Fruit fly (Drosophila melanogaster) whole organism, larva: ENCODE data around the gene kuz.

Experiments
- noc ChIP-seq: fragments of 200-800 bp; sonication (Bioruptor generic); optimal IDR thresholded peaks from 3 replicates; lab custom pipeline; 2019; ENCODE audit warnings: missing biosample characterization, mild to moderate bottlenecking, missing genetic modification characterization, moderate library complexity

kuz gene

dm6 chr2L:13529675-13530074 lies 20.3 kb upstream of the kuz start, which contains the start of gene CG33642:
TSS of gene CG33642 (plus strand) at chr2L:13529975.
- no peak for TF ChIP-seq noc (tag; lab: Kevin White, UChicago)

dm6 chr2L:13530774-13531173 lies 19.2 kb upstream of the kuz start, which contains the start of gene CG33643:
TSS of gene CG33643 (plus strand) at chr2L:13531074.
- no peak for TF ChIP-seq noc (tag; lab: Kevin White, UChicago)

dm6 chr2L:13531785-13532184 lies 18.2 kb upstream of the kuz start, which contains the start of gene CG33644:
TSS of gene CG33644 (plus strand) at chr2L:13532085.
- TF ChIP-seq noc (tag; lab: Kevin White, UChicago), result no peak

dm6 chr2L:13532524-13532923 lies 17.4 kb upstream of the kuz start, which contains the start of gene CG33645:
TSS of gene CG33645 (plus strand) at chr2L:13532824.
- no peak for TF ChIP-seq noc (tag; lab: Kevin White, UChicago)

- TF ChIP-seq noc (tag; lab: Kevin White, UChicago), result no peak
Measured at dm6 chr2L:13535678-13536077, 14.3 kb upstream of the kuz start, which contains the start of gene CG15638. TSS of gene CG15638 (minus strand) at chr2L:13535778.

dm6 chr2L:13540704-13541103 lies 9.2 kb upstream of the kuz start, which contains the start of gene CG16852:
TSS of gene CG16852 (plus strand) at chr2L:13540751.
- no peak for TF ChIP-seq noc (tag; lab: Kevin White, UChicago)

- TF ChIP-seq noc (tag; lab: Kevin White, UChicago), result no peak
Measured at dm6 chr2L:13541968-13542367, 8.0 kb upstream of the kuz start, which contains the start of gene CG16853. TSS of gene CG16853 (plus strand) at chr2L:13542268.

- no peak for TF ChIP-seq noc (tag; lab: Kevin White, UChicago)
Measured at dm6 chr2L:13542476-13542875, 7.5 kb upstream of the kuz start, which contains the start of gene CG9263. TSS of gene CG9263 (minus strand) at chr2L:13542576.

dm6 chr2L:13545678-13546077 lies 4.3 kb upstream of the kuz start:
- TF ChIP-seq noc (tag; lab: Kevin White, UChicago), result no peak

- TF ChIP-seq noc (tag; lab: Kevin White, UChicago), result no peak
Measured at dm6 chr2L:13547738-13548726, 1.9 kb upstream of the kuz start.

dm6 chr2L:13548786-13549780 lies 856 bp upstream of the kuz start, which contains the start of gene B4:
TSS of gene B4 (minus strand) at chr2L:13549328.
- TF ChIP-seq noc (tag; lab: Kevin White, UChicago), result no peak

dm6 chr2L:13550488-13551033 lies 622 bp downstream of the kuz start:
- TF ChIP-seq noc (tag; lab: Kevin White, UChicago), result no peak

dm6 chr2L:13552686-13553085 lies 2.7 kb downstream of the kuz start:
- no peak for TF ChIP-seq noc (tag; lab: Kevin White, UChicago)

dm6 chr2L:13554547-13555159 lies 4.7 kb downstream of the kuz start:
- no peak for TF ChIP-seq noc (tag; lab: Kevin White, UChicago)
